Worm (Caenorhabditis elegans) whole organism, L4/young adult: ENCODE results near the gene fbxa-139.

Experiments
- W03F9.2 ChIP-seq: fragments of 150-350 bp; optimal IDR thresholded peaks from 2 replicates; lab custom pipeline; 2014; ENCODE audit warnings: missing biosample characterization, missing genetic modification characterization
- dao-5 ChIP-seq: sonication (generic microtip); optimal IDR thresholded peaks from 2 replicates; lab custom pipeline; 2016; ENCODE audit warnings: missing genotype, missing genetic modification characterization, moderate library complexity, missing compliant biosample characterization
- him-1 ChIP-seq: sonication (generic microtip); optimal IDR thresholded peaks from 2 replicates; lab custom pipeline; 2016; ENCODE audit warnings: missing genotype, missing genetic modification reagents, missing genetic modification characterization, missing compliant biosample characterization

fbxa-139 gene

ce11 chrV:15559047-15559446 lies 35.4 kb downstream of the fbxa-139 start, which contains the start of gene acr-18:
TSS of gene acr-18 (minus strand) at chrV:15559147.
- TF ChIP-seq him-1 = no peak
- no peak for TF ChIP-seq W03F9.2 (tag; lab: Kevin White, UChicago)
- no peak for TF ChIP-seq dao-5 (tag; lab: Kevin White, UChicago)

DNA sequence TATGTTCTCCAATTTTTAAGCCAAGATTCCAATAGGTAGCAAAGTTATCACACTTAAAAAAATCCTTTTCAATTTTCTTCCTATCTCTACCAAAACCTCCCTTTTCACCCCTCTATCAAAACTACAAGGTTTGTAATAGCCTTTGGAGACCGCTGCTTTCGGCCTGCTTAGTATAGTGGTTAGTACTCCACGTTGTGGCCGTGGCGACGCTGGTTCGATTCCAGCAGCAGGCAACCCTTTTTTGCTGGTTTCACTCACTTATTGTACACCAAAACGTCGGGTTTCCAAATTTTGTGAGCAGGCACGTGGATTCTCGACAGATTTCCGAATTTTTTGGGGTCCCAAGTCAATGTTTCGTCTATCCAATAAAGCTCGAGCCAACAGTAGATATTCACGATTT lies 40.6 kb downstream of the fbxa-139 start:
- TF ChIP-seq dao-5 (tag; lab: Kevin White, UChicago) (no peak), him-1 (no peak), W03F9.2 (tag; lab: Kevin White, UChicago) (no peak)

- TF ChIP-seq W03F9.2 (tag; lab: Kevin White, UChicago) = no peak
- TF ChIP-seq him-1 = peak; percentile 37
Measured at ce11 chrV:15551642-15552041, 42.8 kb downstream of the fbxa-139 start.

DNA sequence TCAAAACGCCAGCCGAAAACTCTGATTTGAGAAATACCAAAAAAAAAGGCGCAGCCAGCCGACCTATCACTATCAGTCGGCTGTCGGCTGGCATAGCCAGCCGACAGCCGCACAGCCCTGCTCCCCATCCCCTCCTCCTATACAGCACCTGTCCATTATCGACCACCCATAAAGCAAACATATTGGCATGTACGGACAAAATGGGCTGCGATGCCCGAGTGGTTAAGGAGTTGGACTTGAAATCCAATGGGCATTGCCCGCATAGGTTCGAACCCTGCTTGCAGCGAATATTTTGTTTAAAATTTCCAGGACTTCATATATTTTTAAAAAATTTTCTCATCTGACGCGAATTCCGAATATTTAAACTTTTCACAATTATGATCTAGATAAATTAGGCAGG lies 44.1 kb downstream of the fbxa-139 start:
- TF ChIP-seq him-1 (no peak), dao-5 (tag; lab: Kevin White, UChicago) (no peak), W03F9.2 (tag; lab: Kevin White, UChicago) (no peak)

- no peak for TF ChIP-seq him-1
- TF ChIP-seq W03F9.2 (tag; lab: Kevin White, UChicago) = no peak
- no peak for TF ChIP-seq dao-5 (tag; lab: Kevin White, UChicago)
Measured at ce11 chrV:15547727-15548126, 46.7 kb downstream of the fbxa-139 start.

- TF ChIP-seq W03F9.2 (tag; lab: Kevin White, UChicago) (no peak), him-1 (no peak), dao-5 (tag; lab: Kevin White, UChicago) (no peak)
Measured at ce11 chrV:15544898-15545297, 49.6 kb downstream of the fbxa-139 start, which contains the start of gene glb-14. TSS of gene glb-14 (minus strand) at chrV:15544994.
